Worm (Caenorhabditis elegans) whole organism, L1 larva: Measurements from ENCODE around the gene C04E6.12.
A peak's percentile ranks its signal among the peaks of the same experiment; 100 is the strongest.

Experiments used
- F16B12.6 ChIP-seq: fragments of 150-350 bp; optimal IDR thresholded peaks from 2 replicates; lab custom pipeline; 2014; ENCODE audit warnings: missing biosample characterization, missing genetic modification characterization
- Y116A8C.19 ChIP-seq: sonication (generic microtip); optimal IDR thresholded peaks from 2 replicates; lab custom pipeline; 2016; ENCODE audit warnings: missing compliant biosample characterization, missing genetic modification characterization, borderline replicate concordance
- alr-1 ChIP-seq: fragments of 200-800 bp; sonication (Bioruptor generic); optimal IDR thresholded peaks from 2 replicates; lab custom pipeline; 2018; ENCODE audit warnings: borderline replicate concordance, mild to moderate bottlenecking, missing genetic modification characterization, missing compliant biosample characterization
- ama-1 ChIP-seq: fragments of 150-350 bp; optimal IDR thresholded peaks from 2 replicates; lab custom pipeline; 2014
- blmp-1 ChIP-seq: fragments of 150-350 bp; optimal IDR thresholded peaks from 2 replicates; lab custom pipeline; 2014; ENCODE audit warnings: missing biosample characterization, missing genetic modification characterization
- ceh-8 ChIP-seq: fragments of 200-800 bp; sonication (Bioruptor generic); optimal IDR thresholded peaks from 2 replicates; lab custom pipeline; 2018; ENCODE audit warnings: mild to moderate bottlenecking, missing genetic modification characterization, moderate library complexity, missing compliant biosample characterization
- ceh-82 ChIP-seq, 3 experiments: fragments of 150-350 bp in 1 of 3; sonication (generic microtip) in 2 of 3; optimal IDR thresholded peaks; 2 replicates each; lab custom pipeline; 2014 to 2017; ENCODE audit warnings: missing biosample characterization in 3 of 3, missing genetic modification characterization in 3 of 3
- dsc-1 ChIP-seq: sonication (generic microtip); optimal IDR thresholded peaks from 2 replicates; lab custom pipeline; 2016; ENCODE audit warnings: mild to moderate bottlenecking, missing genetic modification characterization, missing compliant biosample characterization
- efl-1 ChIP-seq, 4 experiments: fragments of 150-350 bp; optimal IDR thresholded peaks in 3 of 4; peaks in 1 of 4; 1 replicate in 1 of 4; 2 replicates in 3 of 4; lab custom pipeline; 2014; ENCODE audit warnings: missing biosample characterization in 2 of 4, missing genetic modification characterization in 2 of 4, missing genetic modification reagents in 2 of 4
- efl-3 ChIP-seq: fragments of 200-800 bp; sonication (Bioruptor generic); optimal IDR thresholded peaks from 2 replicates; lab custom pipeline; 2018; ENCODE audit warnings: mild to moderate bottlenecking, missing genetic modification characterization, missing compliant biosample characterization
- elt-2 ChIP-seq: sonication (generic microtip); optimal IDR thresholded peaks from 2 replicates; lab custom pipeline; 2016; ENCODE audit warnings: missing genetic modification characterization, mild to moderate bottlenecking, inconsistent platforms, missing compliant biosample characterization, missing genetic modification reagents
- fkh-10 ChIP-seq: sonication (generic microtip); optimal IDR thresholded peaks from 2 replicates; lab custom pipeline; 2017; ENCODE audit warnings: missing biosample characterization, missing genetic modification reagents, missing genetic modification characterization
- fkh-8 ChIP-seq: sonication (generic microtip); optimal IDR thresholded peaks from 2 replicates; lab custom pipeline; 2016; ENCODE audit warnings: mild to moderate bottlenecking, missing genetic modification characterization, missing compliant biosample characterization
- grh-1 ChIP-seq: fragments of 200-800 bp; sonication (Bioruptor generic); IDR thresholded peaks from 2 replicates; pipeline ENCODE4 v1.3.6; 2022; ENCODE audit warnings: missing genetic modification reagents, missing genetic modification characterization, missing compliant biosample characterization
- hlh-4 ChIP-seq: sonication (generic microtip); optimal IDR thresholded peaks from 2 replicates; lab custom pipeline; 2016; ENCODE audit warnings: mild to moderate bottlenecking, missing genetic modification characterization, missing compliant biosample characterization
- hpl-2 ChIP-seq: fragments of 150-350 bp; optimal IDR thresholded peaks from 2 replicates; lab custom pipeline; 2014; ENCODE audit warnings: missing biosample characterization, missing genetic modification reagents, missing genetic modification characterization
- irx-1 ChIP-seq: sonication (generic microtip); optimal IDR thresholded peaks from 2 replicates; lab custom pipeline; 2016; ENCODE audit warnings: missing genetic modification characterization, missing compliant biosample characterization
- isw-1 ChIP-seq: fragments of 200-800 bp; sonication (Bioruptor generic); IDR thresholded peaks from 2 replicates; pipeline ENCODE4 v1.3.6; 2022; ENCODE audit warnings: missing genetic modification characterization, missing compliant biosample characterization
- lin-13 ChIP-seq: fragments of 150-350 bp; optimal IDR thresholded peaks from 2 replicates; lab custom pipeline; 2014; ENCODE audit warnings: missing biosample characterization, missing genetic modification reagents, missing genetic modification characterization
- lin-14 ChIP-seq: fragments of 200-800 bp; sonication (Bioruptor generic); optimal IDR thresholded peaks from 2 replicates; lab custom pipeline; 2018; ENCODE audit warnings: mild to moderate bottlenecking, missing genetic modification characterization, moderate library complexity, missing compliant biosample characterization
- lin-15B ChIP-seq: fragments of 150-350 bp; sonication (generic microtip); optimal IDR thresholded peaks from 3 replicates; lab custom pipeline; 2014; ENCODE audit warnings: missing biosample characterization, missing genetic modification characterization
- lin-39 ChIP-seq: fragments of 150-350 bp; optimal IDR thresholded peaks from 2 replicates; lab custom pipeline; 2014; ENCODE audit warnings: missing biosample characterization, missing genetic modification reagents, missing genetic modification characterization
- mdl-1 ChIP-seq, 2 experiments: fragments of 150-350 bp; optimal IDR thresholded peaks; 2 replicates each; lab custom pipeline; 2014 to 2017; ENCODE audit warnings: missing biosample characterization in 2 of 2, missing genetic modification characterization in 2 of 2, inconsistent platforms in 1 of 2
- mef-2 ChIP-seq: fragments of 150-350 bp; optimal IDR thresholded peaks from 2 replicates; lab custom pipeline; 2014; ENCODE audit warnings: missing biosample characterization, missing genetic modification characterization
- mep-1 ChIP-seq: fragments of 150-350 bp; optimal IDR thresholded peaks from 2 replicates; lab custom pipeline; 2014; ENCODE audit warnings: missing biosample characterization, missing genetic modification characterization
- nhr-19 ChIP-seq: fragments of 200-800 bp; sonication (Bioruptor generic); conservative IDR thresholded peaks from 2 replicates; pipeline ENCODE4 v1.3.6; 2022; ENCODE audit warnings: missing genetic modification characterization, missing compliant biosample characterization
- nhr-237 ChIP-seq: fragments of 150-350 bp; optimal IDR thresholded peaks from 2 replicates; lab custom pipeline; 2014; ENCODE audit warnings: missing biosample characterization, missing genetic modification characterization
- nhr-47 ChIP-seq: sonication (generic microtip); optimal IDR thresholded peaks from 2 replicates; lab custom pipeline; 2016; ENCODE audit warnings: mild to moderate bottlenecking, missing genetic modification characterization, moderate library complexity, missing compliant biosample characterization
- nhr-71 ChIP-seq: sonication (generic microtip); optimal IDR thresholded peaks from 2 replicates; lab custom pipeline; 2016; ENCODE audit warnings: mild to moderate bottlenecking, missing genetic modification characterization, moderate library complexity, missing compliant biosample characterization
- nhr-76 ChIP-seq: sonication (generic microtip); optimal IDR thresholded peaks from 2 replicates; lab custom pipeline; 2017; ENCODE audit warnings: missing biosample characterization, missing genetic modification characterization
- nhr-85 ChIP-seq: sonication (generic microtip); peaks from one replicate; lab custom pipeline; 2016; ENCODE audit warnings: missing genetic modification characterization, inconsistent platforms, missing compliant biosample characterization
- pax-3 ChIP-seq: fragments of 200-800 bp; sonication (Bioruptor generic); optimal IDR thresholded peaks from 2 replicates; lab custom pipeline; 2018; ENCODE audit warnings: mild to moderate bottlenecking, missing genetic modification characterization, moderate library complexity, missing compliant biosample characterization
- snpc-4 ChIP-seq: fragments of 150-350 bp; optimal IDR thresholded peaks from 2 replicates; lab custom pipeline; 2014; ENCODE audit warnings: missing biosample characterization, missing genetic modification characterization
- snu-23 ChIP-seq: sonication (generic microtip); optimal IDR thresholded peaks from 2 replicates; lab custom pipeline; 2016; ENCODE audit warnings: missing genetic modification characterization, missing compliant biosample characterization
- sox-4 ChIP-seq: sonication (generic microtip); optimal IDR thresholded peaks from 2 replicates; lab custom pipeline; 2016; ENCODE audit warnings: missing genetic modification characterization, missing compliant biosample characterization
- sptf-1 ChIP-seq: fragments of 150-350 bp; optimal IDR thresholded peaks from 2 replicates; lab custom pipeline; 2014; ENCODE audit warnings: missing biosample characterization, missing genetic modification characterization
- unc-130 ChIP-seq: fragments of 150-350 bp; optimal IDR thresholded peaks from 2 replicates; lab custom pipeline; 2017; ENCODE audit warnings: missing biosample characterization, missing genetic modification characterization, inconsistent platforms
- xbp-1 ChIP-seq: sonication (generic microtip); optimal IDR thresholded peaks from 2 replicates; lab custom pipeline; 2016; ENCODE audit warnings: missing genetic modification characterization, missing compliant biosample characterization
- zag-1 ChIP-seq: fragments of 150-350 bp; optimal IDR thresholded peaks from 2 replicates; lab custom pipeline; 2014; ENCODE audit warnings: missing biosample characterization, missing genetic modification characterization
- zip-4 ChIP-seq: fragments of 200-800 bp; sonication (Bioruptor generic); optimal IDR thresholded peaks from 2 replicates; lab custom pipeline; 2018; ENCODE audit warnings: mild to moderate bottlenecking, missing genetic modification characterization, moderate library complexity, missing compliant biosample characterization

Gene C04E6.12

DNA sequence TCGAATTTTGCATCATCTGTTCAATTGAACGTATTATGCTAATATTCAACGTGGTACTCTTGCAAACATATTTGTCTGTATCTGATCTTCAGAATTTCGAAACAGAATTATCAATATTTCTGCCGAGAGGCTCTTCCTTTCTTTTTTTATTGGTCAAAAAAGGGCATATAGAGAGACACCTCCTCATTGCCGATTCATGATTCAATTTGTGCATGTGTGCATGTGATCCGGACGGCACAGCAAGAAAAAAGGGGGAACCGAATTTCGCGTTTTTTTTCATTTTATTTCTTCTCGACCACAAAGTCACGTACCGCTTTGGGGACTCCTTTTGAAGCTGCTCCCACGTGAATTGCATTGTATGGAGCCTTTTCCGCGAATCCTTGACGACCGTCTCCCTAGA, 41.7 kb upstream of the C04E6.12 start, which contains the start of gene mcp-1:
TSS of gene mcp-1 (plus strand) at position 292 of the 400 bp plus-strand sequence.
- TF ChIP-seq pax-3 (tag; lab: Kevin White, UChicago) (no peak), nhr-47 (tag; lab: Kevin White, UChicago) (peak; percentile 21), Y116A8C.19 (tag; lab: Kevin White, UChicago) (no peak), dsc-1 (tag; lab: Kevin White, UChicago) (no peak), lin-14 (GFP tag; lab: Kevin White, UChicago) (peak; percentile 81), ama-1 (lab: Kevin White, UChicago) (no peak), irx-1 (no peak), nhr-71 (tag; lab: Kevin White, UChicago) (peak; percentile 0), nhr-237 (tag; lab: Kevin White, UChicago) (no peak), sox-4 (tag; lab: Kevin White, UChicago) (no peak), alr-1 (tag; lab: Kevin White, UChicago) (no peak), blmp-1 (no peak), hlh-4 (tag; lab: Kevin White, UChicago) (no peak), xbp-1 (no peak), snu-23 (GFP tag; lab: Kevin White, UChicago) (no peak), mdl-1 (tag; optimal IDR thresholded peaks at IDR 0.05; lab: Kevin White, UChicago) (no peak), nhr-19 (GFP tag; lab: Robert Waterston, UW) (no peak), ceh-8 (GFP tag; lab: Kevin White, UChicago) (no peak), lin-13 (GFP tag; lab: Kevin White, UChicago) (no peak), efl-3 (GFP tag; lab: Kevin White, UChicago) (no peak), nhr-85 (tag; lab: Kevin White, UChicago) (no peak), snpc-4 (tag; lab: Kevin White, UChicago) (no peak), fkh-10 (GFP tag; lab: Kevin White, UChicago) (peak; percentile 73), efl-1 (optimal IDR thresholded peaks at IDR 0.05; lab: Kevin White, UChicago) (no peak), efl-1 (GFP tag; optimal IDR thresholded peaks at IDR 0.05 in 1 of 2; lab: Kevin White, UChicago) (no peak), sptf-1 (no peak), mef-2 (tag; lab: Kevin White, UChicago) (no peak), zip-4 (GFP tag; lab: Kevin White, UChicago) (no peak)

ce11 chrV:5955627-5956026, 35.8 kb upstream of the C04E6.12 start:
- peak; percentile 8 for TF ChIP-seq blmp-1
- peak; percentile 47 for TF ChIP-seq lin-14 (GFP tag; lab: Kevin White, UChicago)
- no peak for TF ChIP-seq elt-2
- no peak for TF ChIP-seq ceh-82 (tag; optimal IDR thresholded peaks at IDR 0.05; lab: Kevin White, UChicago)
- TF ChIP-seq alr-1 (tag; lab: Kevin White, UChicago) = no peak
- no peak for TF ChIP-seq efl-1 (optimal IDR thresholded peaks at IDR 0.05; lab: Kevin White, UChicago)
- TF ChIP-seq efl-1 (GFP tag; optimal IDR thresholded peaks at IDR 0.05 in 1 of 2; lab: Kevin White, UChicago) = peak in 1 of 2 experiments; percentile 39
- no peak for TF ChIP-seq lin-39 (tag; lab: Kevin White, UChicago)
- TF ChIP-seq efl-3 (GFP tag; lab: Kevin White, UChicago) = no peak
- no peak for TF ChIP-seq unc-130 (tag; lab: Kevin White, UChicago)
- no peak for TF ChIP-seq nhr-76 (tag; lab: Kevin White, UChicago)
- TF ChIP-seq, all 84 proteins: peak for 3

DNA sequence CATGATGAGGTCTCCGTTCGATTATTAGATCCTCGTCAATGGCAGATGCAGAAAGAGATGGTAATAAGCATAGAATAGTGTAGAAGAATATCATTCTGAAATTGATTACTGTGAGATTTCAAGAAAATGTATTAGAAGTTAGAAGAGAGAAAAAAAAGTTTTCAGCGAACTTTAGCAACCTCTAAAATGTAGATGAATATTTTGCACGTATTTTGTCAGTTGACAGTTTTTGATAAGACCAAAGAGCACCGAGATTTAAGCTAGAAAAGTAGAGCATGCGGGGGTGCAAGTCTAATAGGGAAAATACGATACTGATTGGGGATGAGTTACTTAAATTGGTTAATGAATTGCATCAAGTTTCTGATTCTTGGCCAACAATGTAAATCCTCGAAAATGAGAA, 35.0 kb upstream of the C04E6.12 start, which contains the start of gene M03F8.6:
TSS of gene M03F8.6 (minus strand) at position 101 of the 400 bp plus-strand sequence.
- no peak for TF ChIP-seq isw-1 (GFP tag; lab: Robert Waterston, UW)
- no peak for TF ChIP-seq F16B12.6 (tag; lab: Kevin White, UChicago)
- TF ChIP-seq sptf-1 = no peak
- TF ChIP-seq grh-1 (GFP tag; lab: Robert Waterston, UW) = no peak
- TF ChIP-seq mep-1 = no peak
- TF ChIP-seq ama-1 (lab: Kevin White, UChicago) = no peak
- no peak for TF ChIP-seq nhr-85 (tag; lab: Kevin White, UChicago)
- TF ChIP-seq lin-15B (tag; lab: Kevin White, UChicago) = no peak
- no peak for TF ChIP-seq fkh-8 (tag; lab: Kevin White, UChicago)
- TF ChIP-seq hpl-2 (GFP tag; lab: Kevin White, UChicago) = no peak
- TF ChIP-seq blmp-1 = no peak
- no peak for TF ChIP-seq zip-4 (GFP tag; lab: Kevin White, UChicago)
- TF ChIP-seq zag-1 = no peak
- TF ChIP-seq lin-13 (GFP tag; lab: Kevin White, UChicago) = no peak
